Worm (Caenorhabditis elegans): Measurements from ENCODE around the gene nspb-2.

ce11 chrIV:6560434-6560833 lies 31.1 kb upstream of the nspb-2 start, which contains the start of gene best-9:
- TF ChIP-seq Y116A8C.19 (tag; optimal IDR thresholded peaks at IDR 0.05; ENCODE audit: borderline replicate concordance) (no peak), ceh-82 (tag; optimal IDR thresholded peaks at IDR 0.05) (no peak), nhr-237 (tag; optimal IDR thresholded peaks at IDR 0.05) (no peak), unc-62 (GFP tag; optimal IDR thresholded peaks at IDR 0.05) (no peak), egl-27 (tag; optimal IDR thresholded peaks at IDR 0.05) (no peak)
